Fruit fly (Drosophila melanogaster) whole organism, embryonic: Measurements from ENCODE around the gene CG45428.
A peak's percentile ranks its signal among the peaks of the same experiment; 100 is the strongest.

Experiments used
- Atf6 ChIP-seq: fragments of 200-800 bp; sonication (Bioruptor generic); IDR thresholded peaks from 2 replicates; pipeline ENCODE4 v1.3.6; 2022; ENCODE audit warnings: missing biosample characterization, missing genetic modification characterization
- CG10209 ChIP-seq: fragments of 200-800 bp; sonication (Bioruptor generic); optimal IDR thresholded peaks from 3 replicates; lab custom pipeline; 2017; ENCODE audit warnings: missing biosample characterization, mild to moderate bottlenecking, missing genetic modification characterization, missing genetic modification reagents
- CG10366 ChIP-seq: fragments of 200-800 bp; sonication (Bioruptor generic); IDR thresholded peaks from 2 replicates; pipeline ENCODE4 v1.3.6; 2022; ENCODE audit warnings: missing biosample characterization, missing genetic modification characterization
- CG11398 ChIP-seq: fragments of 200-800 bp; sonication (Bioruptor generic); optimal IDR thresholded peaks from 2 replicates; lab custom pipeline; 2016; ENCODE audit warnings: missing biosample characterization, missing genetic modification characterization
- CG12299 ChIP-seq: fragments of 200-800 bp; sonication (Bioruptor generic); optimal IDR thresholded peaks from 2 replicates; lab custom pipeline; 2018; ENCODE audit warnings: missing biosample characterization, mild to moderate bottlenecking, missing genetic modification characterization
- CG12391 ChIP-seq: fragments of 200-800 bp; sonication (Bioruptor generic); optimal IDR thresholded peaks from 3 replicates; lab custom pipeline; 2018; ENCODE audit warnings: missing biosample characterization, mild to moderate bottlenecking, missing genetic modification characterization, moderate library complexity
- CG12659 ChIP-seq: fragments of 200-800 bp; sonication (Bioruptor generic); optimal IDR thresholded peaks from 3 replicates; lab custom pipeline; 2017; ENCODE audit warnings: mild to moderate bottlenecking, missing biosample characterization, missing genetic modification reagents, missing genetic modification characterization
- CG13287 ChIP-seq: fragments of 200-800 bp; sonication (Bioruptor generic); IDR thresholded peaks from 2 replicates; pipeline ENCODE4 v1.3.6; 2022; ENCODE audit warnings: missing biosample characterization, missing genetic modification characterization; ENCODE audit not compliant: partially characterized antibody
- CG14710 ChIP-seq: fragments of 200-800 bp; sonication (Bioruptor generic); optimal IDR thresholded peaks from 3 replicates; lab custom pipeline; 2019; ENCODE audit warnings: missing biosample characterization, mild to moderate bottlenecking, missing genetic modification characterization, moderate library complexity
- CG14860 ChIP-seq: fragments of 200-800 bp; sonication (Bioruptor generic); IDR thresholded peaks from 3 replicates; pipeline ENCODE4 v1.3.6; 2022; ENCODE audit warnings: missing biosample characterization, missing genetic modification characterization; ENCODE audit not compliant: partially characterized antibody
- CG17612 ChIP-seq: fragments of 200-800 bp; sonication (Bioruptor generic); IDR thresholded peaks from 2 replicates; pipeline ENCODE4 v1.3.6; 2022; ENCODE audit warnings: missing biosample characterization, missing genetic modification characterization
- CG2120 ChIP-seq: fragments of 200-800 bp; sonication (Bioruptor generic); optimal IDR thresholded peaks from 3 replicates; lab custom pipeline; 2016; ENCODE audit warnings: missing biosample characterization, missing genetic modification characterization
- CG2129 ChIP-seq: fragments of 200-800 bp; sonication (Bioruptor generic); IDR thresholded peaks from 2 replicates; pipeline ENCODE4 v1.3.6; 2022; ENCODE audit warnings: missing biosample characterization, missing genetic modification characterization; ENCODE audit not compliant: partially characterized antibody
- CG2202 ChIP-seq: fragments of 200-800 bp; sonication (Bioruptor generic); optimal IDR thresholded peaks from 2 replicates; lab custom pipeline; 2018; ENCODE audit warnings: missing biosample characterization, mild to moderate bottlenecking, missing genetic modification characterization
- CG32532 ChIP-seq: fragments of 200-800 bp; sonication (Bioruptor generic); IDR thresholded peaks from 2 replicates; pipeline ENCODE4 v1.3.6; 2022; ENCODE audit warnings: missing biosample characterization, missing genetic modification characterization
- CG32772 ChIP-seq: fragments of 200-800 bp; sonication (Bioruptor generic); IDR thresholded peaks from 2 replicates; pipeline ENCODE4 v1.3.6; 2022; ENCODE audit warnings: missing biosample characterization, missing genetic modification characterization
- CG6254 ChIP-seq: fragments of 200-800 bp; sonication (Bioruptor generic); optimal IDR thresholded peaks from 3 replicates; lab custom pipeline; 2017; ENCODE audit warnings: mild to moderate bottlenecking, missing biosample characterization, missing genetic modification reagents, missing genetic modification characterization
- CG7372 ChIP-seq: fragments of 200-800 bp; sonication (Bioruptor generic); IDR thresholded peaks from 2 replicates; pipeline ENCODE4 v1.3.6; 2022; ENCODE audit warnings: missing biosample characterization, missing genetic modification characterization
- CG9797 ChIP-seq: fragments of 200-800 bp; sonication (Bioruptor generic); optimal IDR thresholded peaks from 3 replicates; lab custom pipeline; 2018; ENCODE audit warnings: missing biosample characterization, mild to moderate bottlenecking, missing genetic modification characterization
- Doc2 ChIP-seq: fragments of 200-800 bp; sonication (Bioruptor generic); IDR thresholded peaks from 2 replicates; pipeline ENCODE4 v1.3.6; 2022; ENCODE audit warnings: missing biosample characterization, missing genetic modification characterization
- Hand ChIP-seq: fragments of 200-800 bp; sonication (Bioruptor generic); optimal IDR thresholded peaks from 2 replicates; lab custom pipeline; 2017; ENCODE audit warnings: mild to moderate bottlenecking, missing biosample characterization, missing genetic modification reagents, missing genetic modification characterization
- Jarid2 ChIP-seq: fragments of 200-800 bp; sonication (Bioruptor generic); optimal IDR thresholded peaks from 3 replicates; lab custom pipeline; 2017; ENCODE audit warnings: mild to moderate bottlenecking, missing biosample characterization, missing genetic modification reagents, missing genetic modification characterization
- Lpt ChIP-seq: fragments of >200 bp; optimal IDR thresholded peaks from 2 replicates; lab custom pipeline; 2018; ENCODE audit warnings: missing biosample characterization, missing genetic modification characterization
- Mrtf ChIP-seq: fragments of 200-800 bp; sonication (Bioruptor generic); IDR thresholded peaks from 3 replicates; pipeline ENCODE4 v1.3.6; 2022; ENCODE audit warnings: missing biosample characterization, missing genetic modification characterization
- Myb ChIP-seq: fragments of 200-800 bp; sonication (Bioruptor generic); optimal IDR thresholded peaks from 2 replicates; lab custom pipeline; 2016; ENCODE audit warnings: missing biosample characterization, missing genetic modification characterization
- NFAT ChIP-seq: fragments of 200-800 bp; sonication (Bioruptor generic); IDR thresholded peaks from 2 replicates; pipeline ENCODE4 v1.3.6; 2022; ENCODE audit warnings: missing biosample characterization, missing genetic modification characterization
- Nf-YB ChIP-seq: fragments of 200-800 bp; sonication (Bioruptor generic); optimal IDR thresholded peaks from 3 replicates; lab custom pipeline; 2019; ENCODE audit warnings: missing biosample characterization, mild to moderate bottlenecking, missing genetic modification characterization, moderate library complexity
- Oaz ChIP-seq: fragments of 200-800 bp; sonication (Bioruptor generic); IDR thresholded peaks from 2 replicates; pipeline ENCODE4 v1.3.6; 2022; ENCODE audit warnings: missing biosample characterization, missing genetic modification characterization
- Oli ChIP-seq: fragments of 200-800 bp; sonication (Bioruptor generic); optimal IDR thresholded peaks from 2 replicates; lab custom pipeline; 2018; ENCODE audit warnings: missing biosample characterization, mild to moderate bottlenecking, missing genetic modification characterization, moderate library complexity
- PHDP ChIP-seq: fragments of 200-800 bp; sonication (Bioruptor generic); optimal IDR thresholded peaks from 3 replicates; lab custom pipeline; 2018; ENCODE audit warnings: missing biosample characterization, mild to moderate bottlenecking, missing genetic modification characterization, moderate library complexity
- Side ChIP-seq: fragments of 200-800 bp; sonication (Bioruptor generic); optimal IDR thresholded peaks from 2 replicates; lab custom pipeline; 2016; ENCODE audit warnings: missing biosample characterization, missing genetic modification characterization
- Sox100B ChIP-seq: fragments of 200-800 bp; sonication (Bioruptor generic); optimal IDR thresholded peaks from 3 replicates; lab custom pipeline; 2018; ENCODE audit warnings: missing biosample characterization, mild to moderate bottlenecking, missing genetic modification characterization
- Sry-δ ChIP-seq: fragments of 200-800 bp; sonication (Bioruptor generic); optimal IDR thresholded peaks from 2 replicates; lab custom pipeline; 2016; ENCODE audit warnings: missing biosample characterization, missing genetic modification characterization
- ab ChIP-seq: fragments of 200-800 bp; sonication (Bioruptor generic); optimal IDR thresholded peaks from 2 replicates; lab custom pipeline; 2016; ENCODE audit warnings: missing biosample characterization, missing genetic modification characterization
- ac ChIP-seq: fragments of 200-800 bp; sonication (Bioruptor generic); optimal IDR thresholded peaks from 3 replicates; lab custom pipeline; 2017; ENCODE audit warnings: missing biosample characterization, mild to moderate bottlenecking, missing genetic modification characterization
- chif ChIP-seq, 2 experiments: fragments of 200-800 bp; sonication (Bioruptor generic); optimal IDR thresholded peaks; 3 replicates each; lab custom pipeline; 2016; ENCODE audit warnings: missing biosample characterization in 2 of 2, missing genetic modification characterization in 2 of 2
- chinmo ChIP-seq: fragments of 200-800 bp; sonication (Bioruptor generic); IDR thresholded peaks from 4 replicates; pipeline ENCODE4 v1.3.6; 2022; ENCODE audit warnings: missing biosample characterization, missing genetic modification characterization; ENCODE audit not compliant: partially characterized antibody
- danr ChIP-seq: fragments of 200-800 bp; sonication (Bioruptor generic); IDR thresholded peaks from 2 replicates; pipeline ENCODE4 v1.3.6; 2022; ENCODE audit warnings: missing biosample characterization, missing genetic modification characterization
- dpn ChIP-seq, 2 experiments: fragments of 200-800 bp; sonication (Bioruptor generic); optimal IDR thresholded peaks; 3 replicates each; lab custom pipeline; 2016; ENCODE audit warnings: missing biosample characterization in 2 of 2, missing genetic modification characterization in 2 of 2
- fu2 ChIP-seq: fragments of 200-800 bp; sonication (Bioruptor generic); optimal IDR thresholded peaks from 2 replicates; lab custom pipeline; 2016; ENCODE audit warnings: missing biosample characterization, missing genetic modification characterization
- gce ChIP-seq: fragments of 200-800 bp; sonication (Bioruptor generic); IDR thresholded peaks from 3 replicates; pipeline ENCODE4 v1.3.6; 2022; ENCODE audit warnings: missing biosample characterization, missing genetic modification characterization
- grau ChIP-seq: fragments of 200-800 bp; optimal IDR thresholded peaks from 3 replicates; lab custom pipeline; 2019; ENCODE audit warnings: missing biosample characterization, mild to moderate bottlenecking, missing genetic modification characterization, moderate library complexity
- gsb-n ChIP-seq: fragments of 200-800 bp; sonication (Bioruptor generic); optimal IDR thresholded peaks from 3 replicates; lab custom pipeline; 2018; ENCODE audit warnings: missing biosample characterization, mild to moderate bottlenecking, missing genetic modification characterization
- insv ChIP-seq, 2 experiments: fragments of 200-800 bp; sonication (Bioruptor generic); optimal IDR thresholded peaks; 3 replicates each; lab custom pipeline; 2016 to 2018; ENCODE audit warnings: missing biosample characterization in 2 of 2, missing genetic modification characterization in 2 of 2
- jigr1 ChIP-seq: fragments of 200-800 bp; sonication (Bioruptor generic); IDR thresholded peaks from 3 replicates; pipeline ENCODE4 v1.3.6; 2022; ENCODE audit warnings: missing biosample characterization, missing genetic modification characterization
- lilli ChIP-seq: fragments of 200-800 bp; sonication (Bioruptor generic); optimal IDR thresholded peaks from 3 replicates; lab custom pipeline; 2016; ENCODE audit warnings: missing biosample characterization, missing genetic modification characterization
- pan ChIP-seq, 4 experiments: fragments of >200 bp in 3 of 4; fragments of 200-800 bp in 1 of 4; sonication (Bioruptor generic) in 1 of 4; optimal IDR thresholded peaks in 3 of 4; IDR thresholded peaks in 1 of 4; 2 replicates each; pipeline versions ENCODE4 v1.3.6 to Lab custom; 2017 to 2022; ENCODE audit warnings: missing biosample characterization in 2 of 4, missing genetic modification characterization in 2 of 4, mixed read lengths in 1 of 4
- sisA ChIP-seq: fragments of 200-800 bp; sonication (Bioruptor generic); IDR thresholded peaks from 2 replicates; pipeline ENCODE4 v1.3.6; 2022; ENCODE audit warnings: missing biosample characterization, missing genetic modification characterization
- vnd ChIP-seq: fragments of 200-800 bp; sonication (Bioruptor generic); IDR thresholded peaks from 3 replicates; pipeline ENCODE4 v1.3.6; 2022; ENCODE audit warnings: missing biosample characterization, missing genetic modification characterization; ENCODE audit not compliant: partially characterized antibody
- zen ChIP-seq: fragments of 200-800 bp; sonication (Bioruptor generic); optimal IDR thresholded peaks from 3 replicates; lab custom pipeline; 2018; ENCODE audit warnings: missing biosample characterization, mild to moderate bottlenecking, missing genetic modification characterization, moderate library complexity

The CG45428 gene

dm6 chr3L:22871845-22872361 is 35.0 kb upstream of the CG45428 start, which contains the start of the genes CG11109 and Arf1 (continued):
- TF ChIP-seq CG2202 (tag; lab: Kevin White, UChicago): no peak
- TF ChIP-seq Sry-δ (GFP tag; lab: Kevin White, UChicago): peak; percentile 85
- TF ChIP-seq Lpt (GFP tag; lab: Kevin White, UChicago): no peak
- peak; percentile 55 for TF ChIP-seq CG13287 (GFP tag; lab: Robert Waterston, UW)
- no peak for TF ChIP-seq CG32772 (GFP tag; lab: Robert Waterston, UW)
- TF ChIP-seq vnd (GFP tag; lab: Robert Waterston, UW): peak; percentile 59
- TF ChIP-seq Atf6 (GFP tag; lab: Robert Waterston, UW): no peak
- TF ChIP-seq Myb (GFP tag; lab: Kevin White, UChicago): peak; percentile 44
- no peak for TF ChIP-seq CG11398 (GFP tag; lab: Kevin White, UChicago)
- TF ChIP-seq CG14710 (tag; lab: Kevin White, UChicago): peak; percentile 64
- TF ChIP-seq Oaz: no peak
- TF ChIP-seq CG6254 (GFP tag; lab: Kevin White, UChicago): no peak
- TF ChIP-seq CG17612 (GFP tag; lab: Robert Waterston, UW): no peak
- no peak for TF ChIP-seq sisA (GFP tag; lab: Robert Waterston, UW)
- peak; percentile 47 for TF ChIP-seq CG2129 (GFP tag; lab: Robert Waterston, UW)
- TF ChIP-seq CG7372 (GFP tag; lab: Robert Waterston, UW): no peak
- TF ChIP-seq insv (GFP tag; optimal IDR thresholded peaks at IDR 0.05; lab: Kevin White, UChicago): no peak
- no peak for TF ChIP-seq dpn (GFP tag; optimal IDR thresholded peaks at IDR 0.05; lab: Kevin White, UChicago)
- TF ChIP-seq NFAT (GFP tag; lab: Robert Waterston, UW): no peak; the same call in 1 of the 2 replicates
- peak; percentile 24 for TF ChIP-seq grau (tag; lab: Kevin White, UChicago)
- no peak for TF ChIP-seq Sox100B
- TF ChIP-seq Oli: no peak
- no peak for TF ChIP-seq CG2120 (GFP tag; lab: Kevin White, UChicago)
- no peak for TF ChIP-seq Side
- peak; percentile 63 for TF ChIP-seq CG12659
- no peak for TF ChIP-seq ab (GFP tag; lab: Kevin White, UChicago)
- TF ChIP-seq PHDP (tag; lab: Kevin White, UChicago): no peak
- no peak for TF ChIP-seq CG10366 (GFP tag; lab: Robert Waterston, UW)
- TF ChIP-seq CG14860 (GFP tag; lab: Robert Waterston, UW): peak; percentile 60
- TF ChIP-seq danr (GFP tag; lab: Robert Waterston, UW): no peak
- TF ChIP-seq ac: no peak
- no peak for TF ChIP-seq Hand (GFP tag; lab: Kevin White, UChicago)
- TF ChIP-seq jigr1 (GFP tag; lab: Robert Waterston, UW): no peak
- no peak for TF ChIP-seq Jarid2 (GFP tag; lab: Kevin White, UChicago)
- no peak for TF ChIP-seq pan (optimal IDR thresholded peaks at IDR 0.05; lab: Kevin White, UChicago)
- TF ChIP-seq pan (GFP tag; optimal IDR thresholded peaks at IDR 0.05 in 1 of 2, IDR thresholded peaks at IDR 0.05 in 1 of 2): no peak
- no peak for TF ChIP-seq gce (GFP tag; lab: Robert Waterston, UW)
- TF ChIP-seq zen (tag; lab: Kevin White, UChicago): peak; percentile 0
- 0 out of 2 replicates have a peak, but pooled peaks have one; percentile 21 for TF ChIP-seq CG32532 (GFP tag; lab: Robert Waterston, UW)
- TF ChIP-seq CG12391 (tag; lab: Kevin White, UChicago): no peak
- TF ChIP-seq CG9797 (GFP tag; lab: Kevin White, UChicago): peak; percentile 2
- no peak for TF ChIP-seq Doc2 (GFP tag; lab: Robert Waterston, UW)
- TF ChIP-seq chinmo: peak; percentile 80
- TF ChIP-seq Nf-YB (GFP tag; lab: Kevin White, UChicago): no peak
- no peak for TF ChIP-seq CG10209
- TF ChIP-seq chif (GFP tag; optimal IDR thresholded peaks at IDR 0.05; lab: Kevin White, UChicago): no peak
- no peak for TF ChIP-seq fu2 (GFP tag; lab: Kevin White, UChicago)
- TF ChIP-seq CG12299 (tag; lab: Kevin White, UChicago): peak; percentile 42
- TF ChIP-seq lilli (GFP tag; lab: Kevin White, UChicago): no peak
- TF ChIP-seq Mrtf (GFP tag; lab: Robert Waterston, UW): no peak
- TF ChIP-seq gsb-n (tag; lab: Kevin White, UChicago): no peak
